Fruit fly (Drosophila melanogaster): ENCODE results near the gene CG6683.

CG6683 gene

dm6 chr3L:8529701-8530100, 15.0 kb upstream of the CG6683 start:
- TF ChIP-seq CG12299 (tag; optimal IDR thresholded peaks at IDR 0.05) (no peak), CG2199 (GFP tag; IDR thresholded peaks at IDR 0.05) (0 out of 3 replicates have a peak, but pooled peaks have one; percentile 52), grn (GFP tag; optimal IDR thresholded peaks at IDR 0.05) (peak; percentile 16), Pdp1 (GFP tag; optimal IDR thresholded peaks at IDR 0.05) (peak in 1 of 2 experiments; percentile 79), row (GFP tag; IDR thresholded peaks at IDR 0.05) (0 out of 3 replicates have a peak, but pooled peaks have one; percentile 9), Ada2b (GFP tag; IDR thresholded peaks at IDR 0.05) (no peak)

dm6 chr3L:8528546-8528945, 13.8 kb upstream of the CG6683 start:
- TF ChIP-seq chinmo (GFP tag; IDR thresholded peaks at IDR 0.05; ENCODE audit: partially characterized antibody) (peak; percentile 55; the same call in 1 of the 4 replicates), unc-4 (GFP tag; IDR thresholded peaks at IDR 0.05; ENCODE audit: partially characterized antibody) (no peak), CG11247 (GFP tag; IDR thresholded peaks at IDR 0.05) (0 out of 2 replicates have a peak, but pooled peaks have one; percentile 6), CG9215 (GFP tag; IDR thresholded peaks at IDR 0.05) (no peak), lbe (GFP tag; optimal IDR thresholded peaks at IDR 0.05) (peak; percentile 3), vvl (GFP tag; IDR thresholded peaks at IDR 0.05) (peak; percentile 35; the same call in 1 of the 2 replicates), sens (GFP tag) (peak; percentile 74), Xrp1 (GFP tag; IDR thresholded peaks at IDR 0.05) (0 out of 2 replicates have a peak, but pooled peaks have one; percentile 8)

dm6 chr3L:8527829-8528228, 13.1 kb upstream of the CG6683 start:
- no peak for TF ChIP-seq CG34224 (GFP tag; IDR thresholded peaks at IDR 0.05; ENCODE audit: partially characterized antibody)
- no peak for TF ChIP-seq amos (GFP tag; IDR thresholded peaks at IDR 0.05; ENCODE audit: partially characterized antibody)
- no peak for TF ChIP-seq trem (tag; optimal IDR thresholded peaks at IDR 0.05)
- peak; percentile 20; the same call in 1 of the 3 replicates for TF ChIP-seq CG2199 (GFP tag; IDR thresholded peaks at IDR 0.05)
- TF ChIP-seq fu2 (GFP tag; optimal IDR thresholded peaks at IDR 0.05): no peak
- TF ChIP-seq HLH3B (GFP tag; IDR thresholded peaks at IDR 0.05): no peak
- no peak for TF ChIP-seq tx (GFP tag; optimal IDR thresholded peaks at IDR 0.05)
- TF ChIP-seq tna (GFP tag; IDR thresholded peaks at IDR 0.05; ENCODE audit: partially characterized antibody): peak; percentile 27; the same call in 1 of the 2 replicates
- peak; percentile 41 for TF ChIP-seq grau (tag; optimal IDR thresholded peaks at IDR 0.05)
- peak; percentile 69 for TF ChIP-seq CG1529 (GFP tag; optimal IDR thresholded peaks at IDR 0.05)

dm6 chr3L:8525691-8526421, 11.1 kb upstream of the CG6683 start:
- no peak for TF ChIP-seq onecut (GFP tag; IDR thresholded peaks at IDR 0.05)
- TF ChIP-seq fd3F (GFP tag; optimal IDR thresholded peaks at IDR 0.05): no peak
- TF ChIP-seq ap (GFP tag; IDR thresholded peaks at IDR 0.05): no peak
- TF ChIP-seq Hr39 (optimal IDR thresholded peaks at IDR 0.05): no peak
- TF ChIP-seq klu (GFP tag; IDR thresholded peaks at IDR 0.05): no peak
- TF ChIP-seq so (GFP tag; IDR thresholded peaks at IDR 0.05): peak; percentile 32; the same call in 1 of the 3 replicates
- no peak for TF ChIP-seq CG34422 (GFP tag; IDR thresholded peaks at IDR 0.05)
- no peak for TF ChIP-seq hbn (GFP tag; IDR thresholded peaks at IDR 0.05; ENCODE audit: partially characterized antibody)
- no peak for TF ChIP-seq run (tag; optimal IDR thresholded peaks at IDR 0.05)
- TF ChIP-seq ems (GFP tag; optimal IDR thresholded peaks at IDR 0.05): peak; percentile 14
- TF ChIP-seq Ada2b (GFP tag; IDR thresholded peaks at IDR 0.05): no peak
- TF ChIP-seq CG10366 (GFP tag; IDR thresholded peaks at IDR 0.05): no peak
- no peak for TF ChIP-seq gsb (GFP tag; IDR thresholded peaks at IDR 0.05)
- no peak for TF ChIP-seq CG17829 (tag; optimal IDR thresholded peaks at IDR 0.05)
- no peak for TF ChIP-seq CG6254 (GFP tag; optimal IDR thresholded peaks at IDR 0.05)
- no peak for TF ChIP-seq crc (GFP tag; optimal IDR thresholded peaks at IDR 0.05)
- no peak for TF ChIP-seq insv (GFP tag; optimal IDR thresholded peaks at IDR 0.05)
- TF ChIP-seq E2f1 (GFP tag; IDR thresholded peaks at IDR 0.05): no peak
- no peak for TF ChIP-seq Opbp (GFP tag; IDR thresholded peaks at IDR 0.05; ENCODE audit: partially characterized antibody)
- no peak for TF ChIP-seq ci (GFP tag; IDR thresholded peaks at IDR 0.05)
- no peak for TF ChIP-seq Bdp1 (GFP tag; optimal IDR thresholded peaks at IDR 0.05)
- peak; percentile 25 for TF ChIP-seq odd (GFP tag; optimal IDR thresholded peaks at IDR 0.05)
- no peak for TF ChIP-seq chm (GFP tag; IDR thresholded peaks at IDR 0.05)
- TF ChIP-seq sim (GFP tag; IDR thresholded peaks at IDR 0.05): no peak
- TF ChIP-seq btn (GFP tag; optimal IDR thresholded peaks at IDR 0.05): no peak
